Worm (Caenorhabditis elegans): ENCODE data around the gene arl-1.

DNA sequence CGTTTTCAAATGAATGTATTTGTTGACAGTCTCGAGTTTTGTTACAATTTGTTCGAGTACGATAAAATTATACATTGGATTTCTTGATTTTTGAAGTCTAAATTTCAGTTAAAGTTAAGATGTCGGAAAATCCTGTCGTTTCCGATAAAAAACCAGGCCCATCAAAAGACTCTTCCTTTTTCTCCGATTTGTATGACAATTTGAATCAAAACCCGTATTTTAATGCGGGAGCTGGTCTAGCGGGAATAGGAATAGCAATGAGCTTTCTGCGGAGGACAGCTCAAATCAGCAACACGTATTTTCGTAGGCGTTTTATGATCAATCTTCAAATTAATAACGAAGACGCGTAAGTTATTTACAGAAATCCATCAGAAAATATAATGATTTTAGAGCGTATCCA, 10.8 kb upstream of the arl-1 start, which contains the start of gene bcs-1:
- TF ChIP-seq flt-1 (GFP tag; IDR thresholded peaks at IDR 0.05) (no peak), ama-1 (optimal IDR thresholded peaks at IDR 0.05) (no peak), B0310.2 (tag; optimal IDR thresholded peaks at IDR 0.05) (no peak), hnd-1 (tag; optimal IDR thresholded peaks at IDR 0.05) (no peak), sea-1 (GFP tag; conservative IDR thresholded peaks at IDR 0.05) (no peak), hmg-4 (GFP tag; optimal IDR thresholded peaks at IDR 0.05) (no peak), hmbx-1 (tag; optimal IDR thresholded peaks at IDR 0.05) (no peak), ets-7 (tag; optimal IDR thresholded peaks at IDR 0.05) (no peak), scrt-1 (GFP tag; IDR thresholded peaks at IDR 0.05) (no peak)

Data from whole organism, early embryonic.